Worm (Caenorhabditis elegans) whole organism, L3 larva: ENCODE data around the gene atg-16.2.

ENCODE experiments used
- R02D3.7 ChIP-seq: fragments of 150-350 bp; optimal IDR thresholded peaks from 2 replicates; lab custom pipeline; 2014; ENCODE audit warnings: missing biosample characterization, missing genetic modification characterization
- ZK546.5 ChIP-seq: sonication (generic microtip); optimal IDR thresholded peaks from 2 replicates; lab custom pipeline; 2017; ENCODE audit warnings: missing biosample characterization, missing genetic modification characterization
- ama-1 ChIP-seq: fragments of 150-350 bp; optimal IDR thresholded peaks from 2 replicates; lab custom pipeline; 2018
- ceh-9 ChIP-seq: sonication (generic microtip); optimal IDR thresholded peaks from 2 replicates; lab custom pipeline; 2018; ENCODE audit warnings: missing biosample characterization, missing genetic modification characterization
- egl-27 ChIP-seq: sonication (generic microtip); optimal IDR thresholded peaks from 4 replicates; lab custom pipeline; 2017; ENCODE audit warnings: missing biosample characterization, missing genetic modification reagents, missing genetic modification characterization
- elt-1 ChIP-seq: fragments of 150-350 bp; optimal IDR thresholded peaks from 2 replicates; lab custom pipeline; 2014; ENCODE audit warnings: missing biosample characterization, missing genetic modification characterization
- elt-2 ChIP-seq: sonication (generic microtip); optimal IDR thresholded peaks from 2 replicates; lab custom pipeline; 2016; ENCODE audit warnings: missing genetic modification reagents, mild to moderate bottlenecking, missing genetic modification characterization, missing compliant biosample characterization
- elt-3 ChIP-seq, 3 experiments: fragments of 150-350 bp in 1 of 3; sonication (generic microtip) in 2 of 3; optimal IDR thresholded peaks; 2 replicates in 2 of 3; 4 replicates in 1 of 3; lab custom pipeline; 2014 to 2017; ENCODE audit warnings: missing biosample characterization in 3 of 3, missing genetic modification characterization in 3 of 3
- fos-1 ChIP-seq: fragments of 150-350 bp; optimal IDR thresholded peaks from 2 replicates; lab custom pipeline; 2014; ENCODE audit warnings: missing biosample characterization, missing genetic modification characterization
- lin-15B ChIP-seq: fragments of 150-350 bp; optimal IDR thresholded peaks from 2 replicates; lab custom pipeline; 2014; ENCODE audit warnings: missing biosample characterization, missing genetic modification characterization
- lin-39 ChIP-seq: fragments of 150-350 bp; optimal IDR thresholded peaks from 2 replicates; lab custom pipeline; 2018; ENCODE audit warnings: missing biosample characterization, missing genetic modification reagents, missing genetic modification characterization
- mdl-1 ChIP-seq: fragments of 150-350 bp; optimal IDR thresholded peaks from 2 replicates; lab custom pipeline; 2014; ENCODE audit warnings: missing biosample characterization, missing genetic modification characterization
- nfya-1 ChIP-seq: sonication (generic microtip); optimal IDR thresholded peaks from 2 replicates; lab custom pipeline; 2017; ENCODE audit warnings: missing genetic modification characterization, mild to moderate bottlenecking, missing compliant biosample characterization, antibody characterized with exemption, moderate library complexity; ENCODE audit not compliant: insufficient read depth
- nhr-23 ChIP-seq: fragments of 150-350 bp; optimal IDR thresholded peaks from 2 replicates; lab custom pipeline; 2014; ENCODE audit warnings: missing biosample characterization, missing genetic modification reagents, missing genetic modification characterization
- nhr-237 ChIP-seq: fragments of 150-350 bp; optimal IDR thresholded peaks from 2 replicates; lab custom pipeline; 2014; ENCODE audit warnings: missing biosample characterization, missing genetic modification characterization
- pha-4 ChIP-seq: fragments of 150-350 bp; optimal IDR thresholded peaks from 2 replicates; lab custom pipeline; 2014; ENCODE audit warnings: missing biosample characterization, missing genetic modification reagents, missing genetic modification characterization
- unc-62 ChIP-seq: fragments of 150-350 bp; sonication (generic microtip); optimal IDR thresholded peaks from 4 replicates; lab custom pipeline; 2014; ENCODE audit warnings: missing biosample characterization, missing genetic modification reagents, missing genetic modification characterization
- ztf-4 ChIP-seq: fragments of 150-350 bp; optimal IDR thresholded peaks from 2 replicates; lab custom pipeline; 2014; ENCODE audit warnings: missing biosample characterization, missing genetic modification characterization

The atg-16.2 gene

ce11 chrII:6407279-6407678 is 45.9 kb downstream of the atg-16.2 start, which contains the start of gene spp-11:
Gene spp-11 (minus strand): TSS chrII:6407379.
- TF ChIP-seq elt-3 (tag; optimal IDR thresholded peaks at IDR 0.05; lab: Kevin White, UChicago) (no peak), lin-39 (tag; lab: Kevin White, UChicago) (no peak), elt-1 (tag; lab: Kevin White, UChicago) (no peak), R02D3.7 (tag; lab: Kevin White, UChicago) (no peak), ceh-9 (tag; lab: Kevin White, UChicago) (no peak), nfya-1 (tag; lab: Kevin White, UChicago) (no peak)

DNA sequence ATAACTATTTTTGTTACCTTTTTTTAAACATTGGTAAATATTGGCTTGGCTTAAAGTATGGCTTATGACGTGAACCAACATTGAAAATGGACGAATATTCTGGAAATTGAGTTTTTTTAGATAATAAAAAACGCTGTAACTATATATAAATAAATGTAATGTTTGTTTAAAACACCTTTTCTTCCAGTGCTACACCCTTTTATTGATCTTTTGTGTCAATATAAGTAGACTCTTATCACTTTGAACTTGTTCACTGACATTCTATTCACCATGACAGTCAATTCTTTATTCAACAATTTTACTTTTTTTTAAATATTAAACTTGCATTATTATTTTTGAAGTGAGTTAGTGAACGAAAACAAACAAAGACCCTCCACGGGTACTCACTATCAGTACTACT is 50.0 kb downstream of the atg-16.2 start, which contains the start of gene T25D10.1:
Gene T25D10.1, plus strand, starts transcription at position 169 of the 400 bp plus-strand sequence.
- TF ChIP-seq ztf-4 (tag; lab: Kevin White, UChicago) (no peak), nhr-23 (tag; lab: Kevin White, UChicago) (no peak), elt-2 (tag; lab: Kevin White, UChicago) (peak; percentile 46), mdl-1 (tag; lab: Kevin White, UChicago) (no peak), lin-15B (tag; lab: Kevin White, UChicago) (no peak), pha-4 (tag; lab: Kevin White, UChicago) (peak; percentile 61), ama-1 (lab: Kevin White, UChicago) (no peak), fos-1 (tag; lab: Kevin White, UChicago) (no peak), nfya-1 (tag; lab: Kevin White, UChicago) (no peak), R02D3.7 (tag; lab: Kevin White, UChicago) (no peak)

DNA sequence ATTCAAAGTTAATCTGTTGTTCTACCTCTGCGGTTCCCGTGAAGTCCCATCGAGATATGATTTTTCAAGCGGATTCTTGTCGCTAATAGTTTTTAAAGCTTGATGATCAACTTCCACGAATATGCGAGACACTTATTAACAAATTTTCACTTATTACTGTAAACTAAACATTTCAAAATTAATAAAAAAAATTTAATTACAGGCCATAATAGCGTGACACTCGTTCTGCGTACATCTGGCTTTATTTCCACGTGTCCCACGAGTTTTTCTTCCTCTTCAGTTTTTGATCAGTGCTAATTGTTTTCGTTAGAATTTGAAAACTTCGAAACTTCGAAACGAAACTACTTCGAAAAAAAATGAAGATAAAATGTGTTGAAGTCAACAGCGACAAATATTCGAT is 51.5 kb downstream of the atg-16.2 start, which contains the start of gene btb-2:
Gene btb-2, plus strand, starts transcription at position 301 of the 400 bp plus-strand sequence.
- TF ChIP-seq egl-27 (tag; lab: Kevin White, UChicago) (no peak), ZK546.5 (tag; lab: Kevin White, UChicago) (no peak), elt-1 (tag; lab: Kevin White, UChicago) (no peak), nhr-237 (no peak), unc-62 (GFP tag; lab: Kevin White, UChicago) (no peak)
- TF ChIP-seq, all 47 proteins: peak for 0
